Fruit fly (Drosophila melanogaster): ENCODE data around the gene CG33333.

CG33333 gene

DNA sequence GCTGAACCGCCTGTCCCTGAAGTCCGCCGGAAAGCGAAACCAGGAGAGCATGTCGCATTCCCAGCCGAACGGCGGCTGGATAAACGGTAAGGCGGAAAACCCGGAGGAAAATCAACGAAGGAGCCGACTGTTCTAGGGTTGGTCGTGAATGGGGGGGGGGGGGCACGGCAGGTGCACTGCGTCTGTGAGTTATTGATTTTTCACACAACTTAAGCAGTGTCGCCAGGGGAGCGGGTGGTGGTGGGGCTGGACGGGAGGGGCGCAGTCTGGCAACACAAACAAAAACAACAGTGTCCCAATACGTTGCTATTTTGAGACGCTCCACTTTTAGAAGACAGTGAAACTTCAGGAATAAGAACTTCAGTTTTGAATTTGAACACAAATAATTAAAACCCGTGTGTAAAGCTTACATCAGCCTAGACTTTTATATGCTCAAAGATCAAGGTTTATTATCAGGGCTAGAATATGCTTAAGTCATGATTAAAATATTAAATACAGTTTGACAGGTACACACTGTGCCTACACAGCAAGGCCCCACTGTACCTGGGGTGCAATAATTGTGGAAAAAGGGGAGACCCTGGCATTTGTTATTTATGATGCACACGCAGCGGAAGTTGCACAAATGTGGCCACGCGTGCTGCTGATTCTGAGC lies 31.0 kb upstream of the CG33333 start (continued):
- peak; percentile 17 for TF ChIP-seq Dad (GFP tag; optimal IDR thresholded peaks at IDR 0.05)
- TF ChIP-seq rib (GFP tag; IDR thresholded peaks at IDR 0.05), result no peak
- TF ChIP-seq CG2712 (tag; optimal IDR thresholded peaks at IDR 0.05), result peak; percentile 82
- peak; percentile 11 for TF ChIP-seq CG8290 (GFP tag; optimal IDR thresholded peaks at IDR 0.05)
- peak in 1 of 2 experiments; percentile 63 for TF ChIP-seq CG8290 (tag; optimal IDR thresholded peaks at IDR 0.05)
- TF ChIP-seq CG7357 (GFP tag; IDR thresholded peaks at IDR 0.05), result peak; percentile 57; the same call in 1 of the 3 replicates
- TF ChIP-seq Bgb (GFP tag; IDR thresholded peaks at IDR 0.05; ENCODE audit: partially characterized antibody), result no peak
- no peak for TF ChIP-seq Dp (GFP tag; optimal IDR thresholded peaks at IDR 0.05)
- TF ChIP-seq Bteb2 (GFP tag; optimal IDR thresholded peaks at IDR 0.05), result no peak
- peak; percentile 86 for TF ChIP-seq Xrp1 (GFP tag; IDR thresholded peaks at IDR 0.05)
- peak; percentile 73 for TF ChIP-seq CG7839 (tag; optimal IDR thresholded peaks at IDR 0.05)
- peak; percentile 20; the same call in 1 of the 2 replicates for TF ChIP-seq dan (GFP tag; IDR thresholded peaks at IDR 0.05)
- peak; percentile 35; the same call in 1 of the 2 replicates for TF ChIP-seq CG4730 (GFP tag; IDR thresholded peaks at IDR 0.05)
- TF ChIP-seq CG9817 (tag; optimal IDR thresholded peaks at IDR 0.05), result peak; percentile 58
- no peak for TF ChIP-seq fu2 (GFP tag; optimal IDR thresholded peaks at IDR 0.05)
- peak in 1 of 3 experiments; percentile 51 for TF ChIP-seq lola (GFP tag; optimal IDR thresholded peaks at IDR 0.05)
- peak; percentile 45 for TF ChIP-seq Max (GFP tag; optimal IDR thresholded peaks at IDR 0.05)
- TF ChIP-seq crc (GFP tag; optimal IDR thresholded peaks at IDR 0.05), result no peak
- peak; percentile 75 for TF ChIP-seq Oli (tag; optimal IDR thresholded peaks at IDR 0.05)
- TF ChIP-seq CG17802 (tag; optimal IDR thresholded peaks at IDR 0.05), result peak; percentile 51
- peak; percentile 55 for TF ChIP-seq CG4707 (GFP tag; optimal IDR thresholded peaks at IDR 0.05)
- peak; percentile 74 for TF ChIP-seq CG4820 (GFP tag; optimal IDR thresholded peaks at IDR 0.05)
- TF ChIP-seq CG14965 (GFP tag; optimal IDR thresholded peaks at IDR 0.05; ENCODE audit: borderline replicate concordance), result no peak
- peak; percentile 61; the same call in 1 of the 3 replicates for TF ChIP-seq CG11695 (GFP tag; IDR thresholded peaks at IDR 0.05)
- no peak for TF ChIP-seq ham (GFP tag; IDR thresholded peaks at IDR 0.05)
- no peak for TF ChIP-seq stwl (tag; optimal IDR thresholded peaks at IDR 0.05)
- TF ChIP-seq kah (GFP tag; optimal IDR thresholded peaks at IDR 0.05), result peak; percentile 49
- peak; percentile 39 for TF ChIP-seq E2f2 (GFP tag; IDR thresholded peaks at IDR 0.05)
- TF ChIP-seq CG6765 (GFP tag; optimal IDR thresholded peaks at IDR 0.05), result no peak
- peak; percentile 44; the same call in 1 of the 2 replicates for TF ChIP-seq peb (GFP tag; IDR thresholded peaks at IDR 0.05)
- TF ChIP-seq CG31388 (GFP tag; optimal IDR thresholded peaks at IDR 0.05), result no peak
- peak; percentile 83 for TF ChIP-seq gem (tag; optimal IDR thresholded peaks at IDR 0.05)
- 0 out of 3 replicates have a peak, but pooled peaks have one; percentile 45 for TF ChIP-seq ase (GFP tag; IDR thresholded peaks at IDR 0.05)
- peak; percentile 25 for TF ChIP-seq CG11723 (GFP tag; optimal IDR thresholded peaks at IDR 0.05)
- 0 out of 2 replicates have a peak, but pooled peaks have one; percentile 24 for TF ChIP-seq dimm (GFP tag; IDR thresholded peaks at IDR 0.05)
- peak; percentile 67 for TF ChIP-seq ap (GFP tag; IDR thresholded peaks at IDR 0.05)
- peak; percentile 80 for TF ChIP-seq esg (GFP tag; conservative IDR thresholded peaks at IDR 0.05)
- peak; percentile 68 for TF ChIP-seq CG14050 (GFP tag; IDR thresholded peaks at IDR 0.05)
- TF ChIP-seq CG31224 (GFP tag; IDR thresholded peaks at IDR 0.05), result no peak; the same call in 1 of the 2 replicates
- TF ChIP-seq B-H1 (GFP tag; IDR thresholded peaks at IDR 0.05), result peak; percentile 74
- TF ChIP-seq CG17328 (GFP tag; IDR thresholded peaks at IDR 0.05), result peak; percentile 84
- peak; percentile 65 for TF ChIP-seq Fer3 (tag; optimal IDR thresholded peaks at IDR 0.05)
- no peak for TF ChIP-seq CG15073 (GFP tag; optimal IDR thresholded peaks at IDR 0.05)
- TF ChIP-seq Sox100B (GFP tag; optimal IDR thresholded peaks at IDR 0.05), result peak; percentile 73
- peak; percentile 58 for TF ChIP-seq CG7556 (GFP tag; optimal IDR thresholded peaks at IDR 0.05)
- no peak for TF ChIP-seq bbx (GFP tag; IDR thresholded peaks at IDR 0.05; ENCODE audit: partially characterized antibody)
- TF ChIP-seq CG4617 (GFP tag; optimal IDR thresholded peaks at IDR 0.05; ENCODE audit: borderline replicate concordance), result peak; percentile 2
- TF ChIP-seq trem (tag; optimal IDR thresholded peaks at IDR 0.05), result peak; percentile 65
- no peak for TF ChIP-seq sd (tag; optimal IDR thresholded peaks at IDR 0.05)

Data from whole organism, embryonic.